Worm (Caenorhabditis elegans): ENCODE results near the gene C17C3.1.

C17C3.1 gene

ce11 chrII:5594210-5594764 is 23.9 kb downstream of the C17C3.1 start, which contains the start of gene ttc-4:
ttc-4 (plus strand) TSS chrII:5594714.
- peak; percentile 68 for TF ChIP-seq mep-1 (tag; optimal IDR thresholded peaks at IDR 0.05)
- no peak for TF ChIP-seq lsy-2 (tag; optimal IDR thresholded peaks at IDR 0.05)
- no peak for TF ChIP-seq unc-62 (GFP tag; optimal IDR thresholded peaks at IDR 0.05)
- no peak for TF ChIP-seq lin-13 (tag; optimal IDR thresholded peaks at IDR 0.05)
- peak; percentile 45 for TF ChIP-seq sptf-1 (tag; optimal IDR thresholded peaks at IDR 0.05)
- peak; percentile 68 for TF ChIP-seq nhr-237 (tag; optimal IDR thresholded peaks at IDR 0.05)
- TF ChIP-seq nhr-12 (tag; optimal IDR thresholded peaks at IDR 0.05): no peak
- TF ChIP-seq cnd-1 (tag; optimal IDR thresholded peaks at IDR 0.05): no peak
- TF ChIP-seq sem-2 (GFP tag; optimal IDR thresholded peaks at IDR 0.05): no peak
- no peak for TF ChIP-seq mab-5 (tag; optimal IDR thresholded peaks at IDR 0.05)
- TF ChIP-seq elt-1 (tag; optimal IDR thresholded peaks at IDR 0.05; ENCODE audit: borderline replicate concordance, insufficient read depth): no peak
- TF ChIP-seq ceh-39 (tag; optimal IDR thresholded peaks at IDR 0.05): no peak
- TF ChIP-seq ceh-43 (GFP tag; optimal IDR thresholded peaks at IDR 0.05): no peak
- no peak for TF ChIP-seq unc-120 (tag; optimal IDR thresholded peaks at IDR 0.05; ENCODE audit: poor library complexity, severe bottlenecking)
- TF ChIP-seq ham-2 (GFP tag; optimal IDR thresholded peaks at IDR 0.05): no peak
- no peak for TF ChIP-seq tbx-8 (GFP tag; optimal IDR thresholded peaks at IDR 0.05)
- no peak for TF ChIP-seq ztf-11 (tag; optimal IDR thresholded peaks at IDR 0.05)
- TF ChIP-seq unc-39 (tag; optimal IDR thresholded peaks at IDR 0.05): no peak
- TF ChIP-seq elt-3 (tag; optimal IDR thresholded peaks at IDR 0.05): no peak
- no peak for TF ChIP-seq ceh-83 (GFP tag; optimal IDR thresholded peaks at IDR 0.05)
- no peak for TF ChIP-seq drap-1 (GFP tag; optimal IDR thresholded peaks at IDR 0.05)
- TF ChIP-seq ces-1 (GFP tag; optimal IDR thresholded peaks at IDR 0.05): peak; percentile 39
- no peak for TF ChIP-seq pha-4 (tag; optimal IDR thresholded peaks at IDR 0.05)
- no peak for TF ChIP-seq bed-3 (GFP tag; optimal IDR thresholded peaks at IDR 0.05)

DNA sequence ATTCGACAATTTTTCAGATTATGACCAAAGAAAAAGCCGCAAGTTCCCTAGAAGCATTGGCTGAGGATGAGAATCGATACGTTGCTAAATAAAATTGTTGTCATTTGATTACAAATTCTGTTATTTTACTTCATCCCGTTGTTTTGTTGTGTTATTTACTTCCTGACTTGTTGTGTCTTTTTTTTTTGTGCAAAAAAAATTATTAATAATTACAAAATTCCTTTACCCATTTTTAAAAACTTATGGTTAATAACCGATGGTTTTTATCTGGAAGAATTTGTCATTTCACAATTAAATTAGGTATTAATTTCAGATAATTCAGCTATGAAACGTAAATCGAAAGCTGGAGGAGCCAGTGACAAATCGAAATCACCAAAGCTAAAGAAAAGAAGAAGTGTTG is 25.9 kb downstream of the C17C3.1 start, which contains the start of gene C17G10.1:
TSS of gene C17G10.1 (plus strand) at position 301 of the 400 bp plus-strand sequence.
- TF ChIP-seq mep-1 (tag; optimal IDR thresholded peaks at IDR 0.05) (no peak), M03D4.4 (tag; optimal IDR thresholded peaks at IDR 0.05) (no peak), drap-1 (GFP tag; optimal IDR thresholded peaks at IDR 0.05) (no peak)

ce11 chrII:5599326-5600044 is 29.1 kb downstream of the C17C3.1 start, which contains the start of gene C17G10.10:
C17G10.10 (minus strand) TSS chrII:5599376.
- TF ChIP-seq M03D4.4 (tag; optimal IDR thresholded peaks at IDR 0.05) (no peak), pha-4 (tag; optimal IDR thresholded peaks at IDR 0.05) (peak; percentile 12), lin-32 (GFP tag; optimal IDR thresholded peaks at IDR 0.05) (no peak), ceh-43 (GFP tag; optimal IDR thresholded peaks at IDR 0.05) (no peak), hlh-1 (tag; optimal IDR thresholded peaks at IDR 0.05) (no peak)

DNA sequence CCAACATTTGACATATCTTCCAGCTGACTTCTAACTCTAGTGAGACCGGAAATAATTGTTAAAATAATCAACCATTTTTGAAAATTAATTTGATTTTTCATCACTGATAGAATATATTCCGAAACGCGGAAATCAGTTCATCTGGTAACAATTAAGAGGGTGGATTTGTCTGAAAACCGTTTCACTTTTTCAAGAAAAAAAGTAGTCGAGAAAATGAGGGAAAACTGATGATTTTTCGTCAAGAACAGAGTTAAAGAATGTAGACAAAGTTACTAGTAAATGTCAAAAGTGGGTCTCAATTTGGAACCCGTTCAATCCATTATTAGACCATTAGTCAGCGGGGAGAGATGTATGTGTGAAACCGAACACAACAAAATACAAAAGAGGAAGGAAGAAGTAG is 32.8 kb downstream of the C17C3.1 start, which contains the start of gene C17G10.6:
TSS of gene C17G10.6 (minus strand) at position 101 of the 400 bp plus-strand sequence.
- TF ChIP-seq elt-3 (tag; optimal IDR thresholded peaks at IDR 0.05): no peak
- TF ChIP-seq nhr-2 (tag; optimal IDR thresholded peaks at IDR 0.05): no peak
- TF ChIP-seq ceh-39 (tag; optimal IDR thresholded peaks at IDR 0.05): no peak
- TF ChIP-seq unc-120 (tag; optimal IDR thresholded peaks at IDR 0.05; ENCODE audit: poor library complexity, severe bottlenecking): no peak
- no peak for TF ChIP-seq mls-2 (tag; optimal IDR thresholded peaks at IDR 0.05)
- TF ChIP-seq snpc-4 (tag; optimal IDR thresholded peaks at IDR 0.05): no peak
- TF ChIP-seq zip-8 (tag; optimal IDR thresholded peaks at IDR 0.05): no peak
- no peak for TF ChIP-seq ztf-11 (tag; optimal IDR thresholded peaks at IDR 0.05)
- no peak for TF ChIP-seq ceh-43 (GFP tag; optimal IDR thresholded peaks at IDR 0.05)
- no peak for TF ChIP-seq lin-13 (tag; optimal IDR thresholded peaks at IDR 0.05)
- TF ChIP-seq sptf-1 (tag; optimal IDR thresholded peaks at IDR 0.05): no peak
- no peak for TF ChIP-seq sem-2 (GFP tag; optimal IDR thresholded peaks at IDR 0.05)
- no peak for TF ChIP-seq nhr-76 (tag; optimal IDR thresholded peaks at IDR 0.05)

Measured in whole organism, mixed stage, embryonic.